Worm (Caenorhabditis elegans) whole organism, early embryonic: Measurements from ENCODE around the gene lrx-1.

Source experiments
- B0310.2 ChIP-seq: sonication (generic microtip); optimal IDR thresholded peaks from 2 replicates; lab custom pipeline; 2016; ENCODE audit warnings: mild to moderate bottlenecking, missing genetic modification characterization, missing compliant biosample characterization
- aly-1 ChIP-seq: sonication (generic microtip); optimal IDR thresholded peaks from 2 replicates; lab custom pipeline; 2016; ENCODE audit warnings: missing genetic modification characterization, missing compliant biosample characterization
- ama-1 ChIP-seq: fragments of 150-350 bp; optimal IDR thresholded peaks from 2 replicates; lab custom pipeline; 2014
- ceh-13 ChIP-seq: fragments of 200-800 bp; sonication (Bioruptor generic); optimal IDR thresholded peaks from 2 replicates; lab custom pipeline; 2018; ENCODE audit warnings: mild to moderate bottlenecking, missing genetic modification characterization, missing compliant biosample characterization
- ceh-36 ChIP-seq: sonication (generic microtip); optimal IDR thresholded peaks from 2 replicates; lab custom pipeline; 2016; ENCODE audit warnings: missing genetic modification characterization, inconsistent platforms, missing compliant biosample characterization
- hnd-1 ChIP-seq: sonication (generic microtip); optimal IDR thresholded peaks from 2 replicates; lab custom pipeline; 2016; ENCODE audit warnings: missing genetic modification characterization, missing compliant biosample characterization
- scrt-1 ChIP-seq: fragments of 200-800 bp; sonication (Bioruptor generic); IDR thresholded peaks from 2 replicates; pipeline ENCODE4 v1.3.6; 2022; ENCODE audit warnings: missing genetic modification characterization, missing compliant biosample characterization
- sea-1 ChIP-seq: fragments of 200-800 bp; sonication (Bioruptor generic); conservative IDR thresholded peaks from 2 replicates; pipeline ENCODE4 v1.3.6; 2022; ENCODE audit warnings: missing genetic modification characterization, missing compliant biosample characterization
- tbx-11 ChIP-seq: fragments of 200-800 bp; sonication (Bioruptor generic); IDR thresholded peaks from 2 replicates; pipeline ENCODE4 v1.3.6; 2022; ENCODE audit warnings: missing genetic modification characterization, missing compliant biosample characterization

DNA sequence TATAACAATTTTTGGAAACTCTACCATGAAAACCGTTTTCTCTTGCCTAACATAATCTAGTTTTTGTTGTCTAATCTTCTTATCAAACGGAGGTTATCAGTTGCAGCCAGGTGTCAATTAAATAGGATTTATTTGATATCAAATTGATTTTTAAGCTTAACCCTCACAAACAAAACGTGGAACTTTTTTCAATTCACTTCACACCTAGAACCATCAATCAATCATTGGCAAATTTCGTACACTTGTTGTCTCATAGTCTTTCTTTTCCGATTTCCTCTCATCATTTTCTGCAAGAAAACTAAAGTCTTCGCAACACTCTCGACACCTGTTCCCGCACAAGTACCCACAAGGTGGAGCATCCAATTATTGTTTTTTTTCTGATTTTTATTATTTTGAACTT lies 43.7 kb upstream of the lrx-1 start:
- TF ChIP-seq ceh-13 (GFP tag; lab: Kevin White, UChicago) (no peak), ama-1 (lab: Kevin White, UChicago) (no peak), B0310.2 (no peak), tbx-11 (GFP tag; lab: Robert Waterston, UW) (no peak), aly-1 (tag; lab: Kevin White, UChicago) (no peak), scrt-1 (GFP tag; lab: Robert Waterston, UW) (no peak), hnd-1 (tag; lab: Kevin White, UChicago) (no peak), ceh-36 (tag; lab: Kevin White, UChicago) (no peak), sea-1 (GFP tag; lab: Robert Waterston, UW) (no peak)
